Fruit fly (Drosophila melanogaster) S2 (cell line): ENCODE measurements around the gene CG5162.

Experiments used
- CG8478 ChIP-seq: fragments of >200 bp; optimal IDR thresholded peaks from 2 replicates; lab custom pipeline; 2018
- CTCF ChIP-seq, 2 experiments: fragments of >200 bp; optimal IDR thresholded peaks; 2 replicates each; lab custom pipeline; 2018

DNA sequence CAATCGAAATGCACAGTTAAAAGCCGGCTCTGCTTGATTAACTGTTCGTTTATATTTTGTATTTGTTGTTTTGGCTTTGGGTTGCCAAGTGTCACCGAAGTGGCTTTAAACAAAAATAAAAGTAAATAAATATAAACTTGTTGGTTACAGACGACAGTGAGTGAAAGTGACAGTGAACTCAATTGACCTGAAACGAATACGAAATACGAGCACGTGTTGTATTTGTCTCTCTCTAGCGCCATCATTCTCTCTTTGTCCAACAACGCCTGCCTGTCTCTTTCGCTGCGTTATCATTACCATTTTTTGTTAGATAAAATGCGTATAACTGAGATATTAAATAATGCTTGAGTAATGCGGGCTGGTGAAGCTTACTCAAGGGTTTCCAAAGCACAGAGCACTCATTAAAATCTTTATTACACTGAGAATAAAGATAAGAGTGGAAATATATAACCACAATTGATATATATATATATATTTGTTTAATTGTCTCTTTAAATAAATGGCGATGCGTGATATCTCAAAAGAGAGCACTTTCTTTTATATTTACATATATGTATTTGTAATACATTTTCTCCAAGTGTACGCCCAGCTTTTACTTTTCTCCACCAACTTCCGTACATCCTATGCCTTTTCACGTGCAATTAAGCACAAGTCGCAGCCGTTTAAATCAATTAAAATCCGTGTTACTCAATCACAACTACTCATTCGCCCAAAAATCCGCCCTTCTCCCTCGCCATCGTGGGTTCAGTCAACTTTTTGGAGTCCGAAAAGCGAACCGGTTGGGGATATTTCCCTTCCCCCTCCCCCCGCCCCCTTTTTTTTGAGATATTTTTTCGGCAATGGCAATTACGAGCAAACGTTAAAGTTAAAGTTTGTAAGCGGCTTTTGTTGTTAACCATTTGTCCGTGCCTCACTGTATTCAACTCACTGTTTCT is 33.6 kb upstream of the CG5162 start:
- TF ChIP-seq CG8478 (lab: Kevin White, UChicago) (no peak), CTCF (optimal IDR thresholded peaks at IDR 0.05; lab: Kevin White, UChicago) (no peak)
